Fruit fly (Drosophila melanogaster): Measurements from ENCODE around the gene Qsox2.

DNA sequence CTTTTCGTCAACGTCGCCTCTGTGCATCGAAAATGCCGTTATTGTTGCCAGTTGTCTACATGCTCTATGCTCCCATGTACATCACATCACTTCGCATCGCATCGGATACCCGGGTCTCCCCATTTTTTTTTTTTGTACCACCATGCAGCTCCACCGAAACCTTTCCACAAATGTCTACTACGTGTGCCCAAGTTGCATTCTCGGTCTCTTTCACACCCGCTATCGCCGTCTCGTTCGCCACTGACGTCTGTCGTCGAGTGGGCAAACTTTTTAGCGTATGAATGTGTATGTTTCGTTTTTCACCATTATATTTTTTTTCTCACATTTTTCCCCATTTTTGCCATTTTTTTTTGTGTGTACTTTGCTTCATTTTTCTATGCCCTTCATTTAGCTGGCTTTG, 21.1 kb upstream of the Qsox2 start:
- no peak for TF ChIP-seq psq (optimal IDR thresholded peaks at IDR 0.05)
- no peak for TF ChIP-seq insv (optimal IDR thresholded peaks at IDR 0.05)
